Worm (Caenorhabditis elegans) whole organism, late embryonic: ENCODE measurements around the gene spsb-1.
A peak's percentile ranks its signal among the peaks of the same experiment; 100 is the strongest.

Experiments used
- C08G9.2 ChIP-seq: sonication (generic microtip); optimal IDR thresholded peaks from 2 replicates; lab custom pipeline; 2016; ENCODE audit warnings: mild to moderate bottlenecking, missing genetic modification characterization, moderate library complexity, missing compliant biosample characterization
- F13H6.1 ChIP-seq: sonication (generic microtip); optimal IDR thresholded peaks from 2 replicates; lab custom pipeline; 2016; ENCODE audit warnings: missing genetic modification characterization, missing compliant biosample characterization
- ahr-1 ChIP-seq: sonication (generic microtip); optimal IDR thresholded peaks from 2 replicates; lab custom pipeline; 2016; ENCODE audit warnings: missing genetic modification characterization, missing compliant biosample characterization
- ceh-18 ChIP-seq: sonication (generic microtip); optimal IDR thresholded peaks from 2 replicates; lab custom pipeline; 2016; ENCODE audit warnings: missing genetic modification characterization, missing compliant biosample characterization
- ceh-2 ChIP-seq: sonication (generic microtip); optimal IDR thresholded peaks from 2 replicates; lab custom pipeline; 2016; ENCODE audit warnings: missing genotype, missing genetic modification characterization, missing compliant biosample characterization
- ceh-22 ChIP-seq: sonication (generic microtip); optimal IDR thresholded peaks from 2 replicates; lab custom pipeline; 2017; ENCODE audit warnings: missing biosample characterization, missing genetic modification characterization
- ceh-24 ChIP-seq: sonication (generic microtip); optimal IDR thresholded peaks from 2 replicates; lab custom pipeline; 2016; ENCODE audit warnings: mild to moderate bottlenecking, missing genetic modification characterization, missing compliant biosample characterization
- ceh-31 ChIP-seq: sonication (generic microtip); optimal IDR thresholded peaks from 2 replicates; lab custom pipeline; 2016; ENCODE audit warnings: missing genetic modification characterization, missing compliant biosample characterization
- ceh-34 ChIP-seq: sonication (generic microtip); optimal IDR thresholded peaks from 2 replicates; lab custom pipeline; 2016; ENCODE audit warnings: mild to moderate bottlenecking, missing genetic modification characterization, missing compliant biosample characterization
- ceh-48 ChIP-seq: sonication (generic microtip); optimal IDR thresholded peaks from 2 replicates; lab custom pipeline; 2016; ENCODE audit warnings: missing genetic modification characterization, inconsistent platforms, missing compliant biosample characterization
- ceh-9 ChIP-seq: sonication (generic microtip); optimal IDR thresholded peaks from 2 replicates; lab custom pipeline; 2016; ENCODE audit warnings: mild to moderate bottlenecking, missing genetic modification characterization, inconsistent platforms, missing compliant biosample characterization
- dmd-4 ChIP-seq: sonication (generic microtip); optimal IDR thresholded peaks from 2 replicates; lab custom pipeline; 2016; ENCODE audit warnings: borderline replicate concordance, missing genetic modification characterization, missing compliant biosample characterization
- elt-2 ChIP-seq: sonication (generic microtip); optimal IDR thresholded peaks from 2 replicates; lab custom pipeline; 2016; ENCODE audit warnings: missing genetic modification reagents, missing genetic modification characterization, missing compliant biosample characterization
- eyg-1 ChIP-seq: sonication (generic microtip); optimal IDR thresholded peaks from 2 replicates; lab custom pipeline; 2016; ENCODE audit warnings: missing genotype, missing genetic modification characterization, missing compliant biosample characterization
- fkh-10 ChIP-seq: fragments of 150-350 bp; optimal IDR thresholded peaks from 2 replicates; lab custom pipeline; 2014; ENCODE audit warnings: missing biosample characterization, missing genetic modification reagents, missing genetic modification characterization
- hlh-15 ChIP-seq: sonication (generic microtip); optimal IDR thresholded peaks from 2 replicates; lab custom pipeline; 2016; ENCODE audit warnings: missing genetic modification characterization, missing compliant biosample characterization
- hlh-6 ChIP-seq: sonication (generic microtip); optimal IDR thresholded peaks from 2 replicates; lab custom pipeline; 2016; ENCODE audit warnings: missing genotype, missing genetic modification characterization, missing compliant biosample characterization
- lim-6 ChIP-seq: sonication (generic microtip); optimal IDR thresholded peaks from 2 replicates; lab custom pipeline; 2016; ENCODE audit warnings: missing genetic modification characterization, missing compliant biosample characterization
- lin-11 ChIP-seq: fragments of 200-800 bp; sonication (Bioruptor generic); optimal IDR thresholded peaks from 2 replicates; lab custom pipeline; 2018; ENCODE audit warnings: mild to moderate bottlenecking, missing genetic modification characterization, missing compliant biosample characterization
- mec-3 ChIP-seq: sonication (generic microtip); optimal IDR thresholded peaks from 2 replicates; lab custom pipeline; 2016; ENCODE audit warnings: borderline replicate concordance, missing genetic modification characterization, missing compliant biosample characterization
- nfya-1 ChIP-seq: sonication (generic microtip); optimal IDR thresholded peaks from 2 replicates; lab custom pipeline; 2017; ENCODE audit warnings: missing genetic modification characterization, mild to moderate bottlenecking, missing compliant biosample characterization, antibody characterized with exemption, moderate library complexity
- nhr-232 ChIP-seq: sonication (generic microtip); optimal IDR thresholded peaks from 2 replicates; lab custom pipeline; 2016; ENCODE audit warnings: missing genetic modification characterization, missing compliant biosample characterization
- npax-4 ChIP-seq: sonication (generic microtip); optimal IDR thresholded peaks from 2 replicates; lab custom pipeline; 2016; ENCODE audit warnings: missing genetic modification characterization, missing compliant biosample characterization
- odd-2 ChIP-seq: sonication (generic microtip); optimal IDR thresholded peaks from 2 replicates; lab custom pipeline; 2017; ENCODE audit warnings: antibody characterized with exemption, mild to moderate bottlenecking, missing genetic modification characterization, missing compliant biosample characterization
- pat-9 ChIP-seq: fragments of 200-800 bp; sonication (Bioruptor generic); optimal IDR thresholded peaks from 2 replicates; lab custom pipeline; 2018; ENCODE audit warnings: mild to moderate bottlenecking, missing genetic modification characterization, moderate library complexity, missing compliant biosample characterization
- pqm-1 ChIP-seq: sonication (generic microtip); optimal IDR thresholded peaks from 2 replicates; lab custom pipeline; 2016; ENCODE audit warnings: missing genetic modification characterization, missing compliant biosample characterization
- pros-1 ChIP-seq: fragments of 150-350 bp; optimal IDR thresholded peaks from 2 replicates; lab custom pipeline; 2014; ENCODE audit warnings: missing biosample characterization, missing genetic modification reagents, missing genetic modification characterization
- ref-2 ChIP-seq: sonication (generic microtip); optimal IDR thresholded peaks from 2 replicates; lab custom pipeline; 2016; ENCODE audit warnings: missing genetic modification characterization, missing compliant biosample characterization
- rnt-1 ChIP-seq: sonication (generic microtip); optimal IDR thresholded peaks from 2 replicates; lab custom pipeline; 2016; ENCODE audit warnings: missing genetic modification characterization, missing compliant biosample characterization
- sox-2 ChIP-seq: fragments of 200-800 bp; sonication (Bioruptor generic); IDR thresholded peaks from 2 replicates; pipeline ENCODE4 v1.3.6; 2022; ENCODE audit warnings: missing genetic modification reagents, missing genetic modification characterization, missing compliant biosample characterization
- syd-9 ChIP-seq: sonication (generic microtip); optimal IDR thresholded peaks from 2 replicates; lab custom pipeline; 2016; ENCODE audit warnings: mild to moderate bottlenecking, missing genetic modification characterization, moderate library complexity, missing compliant biosample characterization
- tbx-2 ChIP-seq: sonication (generic microtip); optimal IDR thresholded peaks from 2 replicates; lab custom pipeline; 2016; ENCODE audit warnings: missing genetic modification characterization, missing compliant biosample characterization
- ttx-3 ChIP-seq: sonication (generic microtip); optimal IDR thresholded peaks from 2 replicates; lab custom pipeline; 2016; ENCODE audit warnings: missing genetic modification reagents, missing genetic modification characterization, missing compliant biosample characterization
- unc-3 ChIP-seq, 2 experiments: fragments of 200-800 bp in 1 of 2; sonication (Bioruptor generic) in 1 of 2; sonication (generic microtip) in 1 of 2; conservative IDR thresholded peaks in 1 of 2; optimal IDR thresholded peaks in 1 of 2; 2 replicates each; pipeline versions ENCODE4 v1.3.6 to Lab custom; 2016 to 2022; ENCODE audit warnings: missing compliant biosample characterization in 2 of 2, missing genetic modification characterization in 2 of 2, missing genetic modification reagents in 1 of 2
- unc-42 ChIP-seq: sonication (generic microtip); optimal IDR thresholded peaks from 2 replicates; lab custom pipeline; 2016; ENCODE audit warnings: missing genotype, missing genetic modification characterization, missing compliant biosample characterization
- zip-5 ChIP-seq: sonication (generic microtip); optimal IDR thresholded peaks from 2 replicates; lab custom pipeline; 2016; ENCODE audit warnings: missing genetic modification characterization, missing compliant biosample characterization

Gene spsb-1

DNA sequence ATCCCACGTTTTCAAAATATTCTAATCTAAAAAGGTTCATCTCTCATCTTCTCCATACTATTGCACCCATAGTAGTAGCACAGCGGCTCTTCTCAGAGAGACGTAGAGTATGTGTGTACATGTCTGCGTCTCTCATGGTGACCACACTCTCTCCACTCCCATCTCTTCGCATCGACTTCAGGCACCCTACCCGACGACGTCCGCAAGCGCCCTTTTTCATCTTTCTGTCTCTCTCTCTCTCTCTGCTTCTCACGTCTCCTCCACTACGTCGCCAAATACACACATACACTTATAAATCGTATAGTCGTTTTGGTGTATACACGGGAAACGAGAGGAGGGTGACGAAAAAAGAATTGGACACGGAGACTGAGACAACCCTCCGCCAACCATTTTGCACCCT is 59.3 kb downstream of the spsb-1 start:
- TF ChIP-seq syd-9 (tag; lab: Kevin White, UChicago) (peak; percentile 29), sox-2 (GFP tag; lab: Robert Waterston, UW) (no peak), dmd-4 (tag; lab: Kevin White, UChicago) (no peak), nhr-232 (tag; lab: Kevin White, UChicago) (no peak), ttx-3 (tag; lab: Kevin White, UChicago) (no peak), fkh-10 (GFP tag; lab: Kevin White, UChicago) (peak; percentile 32), ref-2 (peak; percentile 26), lin-11 (tag; lab: Kevin White, UChicago) (no peak), ahr-1 (tag; lab: Kevin White, UChicago) (no peak), pros-1 (peak; percentile 12), unc-42 (peak; percentile 49), hlh-15 (tag; lab: Kevin White, UChicago) (no peak), ceh-18 (tag; lab: Kevin White, UChicago) (peak; percentile 5), ceh-9 (tag; lab: Kevin White, UChicago) (no peak), ceh-31 (tag; lab: Kevin White, UChicago) (peak; percentile 73), unc-3 (GFP tag; conservative IDR thresholded peaks at IDR 0.05; lab: Robert Waterston, UW) (no peak), unc-3 (tag; optimal IDR thresholded peaks at IDR 0.05; lab: Kevin White, UChicago) (no peak), hlh-6 (peak; percentile 58), eyg-1 (tag; lab: Kevin White, UChicago) (no peak), tbx-2 (peak; percentile 22), nfya-1 (peak; percentile 58), lim-6 (tag; lab: Kevin White, UChicago) (no peak)
- TF ChIP-seq, all 69 proteins: peak for 10

DNA sequence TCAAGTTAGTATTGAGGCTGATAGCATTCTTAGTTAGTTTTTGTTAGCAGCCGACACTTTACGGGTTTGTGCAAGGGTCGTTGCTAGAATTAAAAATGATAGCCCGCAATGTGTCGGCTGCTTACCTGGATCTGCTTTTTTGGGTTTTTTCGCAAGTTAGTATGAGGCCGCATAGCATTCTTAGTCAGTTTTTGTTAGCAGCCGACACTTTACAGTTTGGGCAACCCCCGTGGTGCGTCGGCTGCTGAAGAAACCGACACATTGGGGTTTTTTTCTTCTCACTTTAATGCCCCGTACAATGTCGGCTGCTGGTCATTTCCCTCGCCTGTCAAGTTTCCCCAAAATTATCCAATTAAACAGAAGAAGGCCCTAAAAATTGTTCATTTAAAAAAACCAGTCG is 60.4 kb downstream of the spsb-1 start:
- TF ChIP-seq rnt-1 (tag; lab: Kevin White, UChicago) (no peak), F13H6.1 (tag; lab: Kevin White, UChicago) (no peak), ceh-9 (tag; lab: Kevin White, UChicago) (no peak), pat-9 (no peak), odd-2 (tag; lab: Kevin White, UChicago) (no peak), ceh-48 (tag; lab: Kevin White, UChicago) (no peak), zip-5 (tag; lab: Kevin White, UChicago) (no peak), unc-3 (GFP tag; conservative IDR thresholded peaks at IDR 0.05; lab: Robert Waterston, UW) (no peak), unc-3 (tag; optimal IDR thresholded peaks at IDR 0.05; lab: Kevin White, UChicago) (no peak), nhr-232 (tag; lab: Kevin White, UChicago) (no peak), npax-4 (tag; lab: Kevin White, UChicago) (no peak), ahr-1 (tag; lab: Kevin White, UChicago) (no peak), dmd-4 (tag; lab: Kevin White, UChicago) (no peak), ceh-2 (tag; lab: Kevin White, UChicago) (no peak)

ce11 chrII:15258668-15259067 is 62.1 kb downstream of the spsb-1 start:
- TF ChIP-seq nfya-1 (peak; percentile 46), ceh-48 (tag; lab: Kevin White, UChicago) (peak; percentile 57), mec-3 (tag; lab: Kevin White, UChicago) (no peak)

DNA sequence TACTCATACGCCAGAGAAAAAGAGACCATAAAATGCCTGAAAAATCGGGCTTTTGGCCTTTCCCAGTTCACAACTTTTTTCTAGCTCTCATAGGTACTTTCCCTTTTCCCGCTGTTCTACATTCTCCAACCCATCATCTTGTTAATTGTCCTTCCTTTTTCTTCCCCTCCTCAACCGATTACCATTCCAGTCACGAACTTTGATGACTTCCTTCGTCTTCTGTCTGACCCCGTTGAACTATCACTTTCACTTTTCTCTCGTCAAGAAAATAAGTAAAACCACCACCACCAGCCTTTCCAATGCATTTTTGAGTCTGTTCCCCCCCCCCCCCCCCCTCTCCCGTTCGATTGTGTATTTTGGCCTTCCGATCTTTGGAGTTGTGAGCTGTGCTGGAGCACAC is 64.0 kb downstream of the spsb-1 start:
- TF ChIP-seq ceh-22 (tag; lab: Kevin White, UChicago) (no peak), pqm-1 (tag; lab: Kevin White, UChicago) (no peak), dmd-4 (tag; lab: Kevin White, UChicago) (no peak), pat-9 (no peak), elt-2 (tag; lab: Kevin White, UChicago) (no peak), nfya-1 (no peak), lim-6 (tag; lab: Kevin White, UChicago) (no peak), unc-42 (no peak), ceh-24 (no peak), ceh-34 (no peak), C08G9.2 (no peak)
